Fruit fly (Drosophila melanogaster) whole organism, embryonic: ENCODE results near the gene Nct.

Experiments used
- CG10462 ChIP-seq: fragments of 200-800 bp; sonication (Bioruptor generic); optimal IDR thresholded peaks from 2 replicates; lab custom pipeline; 2016; ENCODE audit warnings: missing biosample characterization, missing genetic modification characterization
- CG10654 ChIP-seq: fragments of 200-800 bp; sonication (Bioruptor generic); optimal IDR thresholded peaks from 2 replicates; lab custom pipeline; 2016; ENCODE audit warnings: missing biosample characterization, missing genetic modification characterization
- CG10959 ChIP-seq: fragments of 200-800 bp; sonication (Bioruptor generic); IDR thresholded peaks from 2 replicates; pipeline ENCODE4 v1.3.6; 2022; ENCODE audit warnings: missing biosample characterization, missing genetic modification characterization
- CG11695 ChIP-seq: fragments of 200-800 bp; sonication (Bioruptor generic); IDR thresholded peaks from 3 replicates; pipeline ENCODE4 v1.3.6; 2022; ENCODE audit warnings: missing biosample characterization, missing genetic modification characterization
- CG14441 ChIP-seq: fragments of 200-800 bp; sonication (Bioruptor generic); IDR thresholded peaks from 2 replicates; pipeline ENCODE4 v1.3.6; 2022; ENCODE audit warnings: missing biosample characterization, missing genetic modification characterization
- CG14667 ChIP-seq: fragments of 200-800 bp; sonication (Bioruptor generic); IDR thresholded peaks from 2 replicates; pipeline ENCODE4 v1.3.6; 2022; ENCODE audit warnings: missing biosample characterization, missing genetic modification characterization
- CG15073 ChIP-seq: fragments of 200-800 bp; sonication (Bioruptor generic); optimal IDR thresholded peaks from 2 replicates; lab custom pipeline; 2016; ENCODE audit warnings: missing biosample characterization, missing genetic modification characterization
- CG15514 ChIP-seq: fragments of 200-800 bp; sonication (Bioruptor generic); optimal IDR thresholded peaks from 3 replicates; lab custom pipeline; 2017; ENCODE audit warnings: missing biosample characterization, missing genetic modification characterization, mild to moderate bottlenecking, moderate library complexity, missing genetic modification reagents
- CG1602 ChIP-seq: fragments of 200-800 bp; sonication (Bioruptor generic); optimal IDR thresholded peaks from 3 replicates; lab custom pipeline; 2016; ENCODE audit warnings: missing biosample characterization, missing genetic modification characterization
- CG17612 ChIP-seq: fragments of 200-800 bp; sonication (Bioruptor generic); IDR thresholded peaks from 2 replicates; pipeline ENCODE4 v1.3.6; 2022; ENCODE audit warnings: missing biosample characterization, missing genetic modification characterization
- CG17829 ChIP-seq: fragments of 200-800 bp; optimal IDR thresholded peaks from 2 replicates; lab custom pipeline; 2019; ENCODE audit warnings: missing biosample characterization, mild to moderate bottlenecking, missing genetic modification characterization, moderate library complexity
- CG32532 ChIP-seq: fragments of 200-800 bp; sonication (Bioruptor generic); IDR thresholded peaks from 2 replicates; pipeline ENCODE4 v1.3.6; 2022; ENCODE audit warnings: missing biosample characterization, missing genetic modification characterization
- CG3847 ChIP-seq: fragments of 200-800 bp; sonication (Bioruptor generic); IDR thresholded peaks from 2 replicates; pipeline ENCODE4 v1.3.6; 2022; ENCODE audit warnings: missing biosample characterization, missing genetic modification characterization
- CG3995 ChIP-seq: fragments of 200-800 bp; sonication (Bioruptor generic); optimal IDR thresholded peaks from 3 replicates; lab custom pipeline; 2016; ENCODE audit warnings: missing biosample characterization, missing genetic modification characterization
- CG42726 ChIP-seq: fragments of 200-800 bp; sonication (Bioruptor generic); IDR thresholded peaks from 2 replicates; pipeline ENCODE4 v1.3.6; 2022; ENCODE audit warnings: missing biosample characterization, missing genetic modification characterization; ENCODE audit not compliant: partially characterized antibody
- CG4617 ChIP-seq: fragments of 200-800 bp; sonication (Bioruptor generic); optimal IDR thresholded peaks from 3 replicates; lab custom pipeline; 2016; ENCODE audit warnings: missing biosample characterization, missing genetic modification characterization, borderline replicate concordance
- CG7928 ChIP-seq: fragments of 200-800 bp; sonication (Bioruptor generic); optimal IDR thresholded peaks from 2 replicates; lab custom pipeline; 2017; ENCODE audit warnings: missing biosample characterization, mild to moderate bottlenecking, missing genetic modification characterization
- CG7963 ChIP-seq: fragments of 200-800 bp; sonication (Bioruptor generic); IDR thresholded peaks from 3 replicates; pipeline ENCODE4 v1.3.6; 2022; ENCODE audit warnings: missing biosample characterization, missing genetic modification characterization; ENCODE audit not compliant: partially characterized antibody
- CkIIα-i1 ChIP-seq: fragments of 200-800 bp; sonication (Bioruptor generic); IDR thresholded peaks from 2 replicates; pipeline ENCODE4 v1.3.6; 2022; ENCODE audit warnings: missing biosample characterization, missing genetic modification characterization
- CoRest ChIP-seq: fragments of 200-800 bp; sonication (Bioruptor generic); optimal IDR thresholded peaks from 3 replicates; lab custom pipeline; 2018; ENCODE audit warnings: missing biosample characterization, mild to moderate bottlenecking, missing genetic modification characterization, moderate library complexity
- Dip3 ChIP-seq: fragments of 200-800 bp; sonication (Bioruptor generic); optimal IDR thresholded peaks from 3 replicates; lab custom pipeline; 2016; ENCODE audit warnings: missing biosample characterization, missing genetic modification characterization
- Dll ChIP-seq: fragments of 200-800 bp; sonication (Bioruptor generic); IDR thresholded peaks from 4 replicates; pipeline ENCODE4 v1.3.6; 2022; ENCODE audit warnings: missing biosample characterization, missing genetic modification characterization; ENCODE audit not compliant: partially characterized antibody
- Dp ChIP-seq: fragments of 200-800 bp; sonication (Bioruptor generic); optimal IDR thresholded peaks from 2 replicates; lab custom pipeline; 2018; ENCODE audit warnings: missing biosample characterization, mild to moderate bottlenecking, missing genetic modification characterization, moderate library complexity
- Dref ChIP-seq: fragments of 200-800 bp; sonication (Bioruptor generic); IDR thresholded peaks from 2 replicates; pipeline ENCODE4 v1.3.6; 2022; ENCODE audit warnings: missing biosample characterization, missing genetic modification characterization
- Oaz ChIP-seq: fragments of 200-800 bp; sonication (Bioruptor generic); IDR thresholded peaks from 2 replicates; pipeline ENCODE4 v1.3.6; 2022; ENCODE audit warnings: missing biosample characterization, missing genetic modification characterization
- Ptx1 ChIP-seq: fragments of 200-800 bp; sonication (Bioruptor generic); IDR thresholded peaks from 2 replicates; pipeline ENCODE4 v1.3.6; 2022; ENCODE audit warnings: missing biosample characterization, missing genetic modification characterization
- Rfx ChIP-seq: fragments of 200-800 bp; sonication (Bioruptor generic); IDR thresholded peaks from 2 replicates; pipeline ENCODE4 v1.3.6; 2022; ENCODE audit warnings: missing biosample characterization, missing genetic modification characterization
- Sry-β ChIP-seq: fragments of 200-800 bp; sonication (Bioruptor generic); optimal IDR thresholded peaks from 2 replicates; lab custom pipeline; 2018; ENCODE audit warnings: missing biosample characterization, mild to moderate bottlenecking, missing genetic modification characterization, moderate library complexity
- amos ChIP-seq: fragments of 200-800 bp; sonication (Bioruptor generic); IDR thresholded peaks from 2 replicates; pipeline ENCODE4 v1.3.6; 2022; ENCODE audit warnings: missing biosample characterization, missing genetic modification characterization; ENCODE audit not compliant: partially characterized antibody
- bcd ChIP-seq: fragments of 200-800 bp; sonication (Bioruptor generic); optimal IDR thresholded peaks from 2 replicates; lab custom pipeline; 2017; ENCODE audit warnings: missing biosample characterization, mild to moderate bottlenecking, missing genetic modification characterization
- da ChIP-seq: fragments of 200-800 bp; sonication (Bioruptor generic); optimal IDR thresholded peaks from 2 replicates; lab custom pipeline; 2016; ENCODE audit warnings: missing biosample characterization, missing genetic modification characterization
- dmrt11E ChIP-seq: fragments of 200-800 bp; sonication (Bioruptor generic); optimal IDR thresholded peaks from 3 replicates; lab custom pipeline; 2018; ENCODE audit warnings: missing biosample characterization, mild to moderate bottlenecking, missing genetic modification characterization, moderate library complexity
- dysf ChIP-seq: fragments of 200-800 bp; sonication (Bioruptor generic); IDR thresholded peaks from 3 replicates; pipeline ENCODE4 v1.3.6; 2022; ENCODE audit warnings: missing biosample characterization, missing genetic modification characterization
- lola ChIP-seq, 3 experiments: fragments of >200 bp in 2 of 3; fragments of 200-800 bp in 1 of 3; sonication (Bioruptor generic) in 1 of 3; optimal IDR thresholded peaks; 2 replicates each; lab custom pipeline; 2017 to 2019; ENCODE audit warnings: missing biosample characterization in 3 of 3, missing genetic modification characterization in 3 of 3, mild to moderate bottlenecking in 1 of 3, moderate library complexity in 1 of 3
- mld ChIP-seq: fragments of 200-800 bp; sonication (Bioruptor generic); IDR thresholded peaks from 3 replicates; pipeline ENCODE4 v1.3.6; 2022; ENCODE audit warnings: missing biosample characterization, missing genetic modification characterization; ENCODE audit not compliant: partially characterized antibody
- nau ChIP-seq: fragments of 200-800 bp; sonication (Bioruptor generic); optimal IDR thresholded peaks from 3 replicates; lab custom pipeline; 2017; ENCODE audit warnings: missing biosample characterization, mild to moderate bottlenecking, missing genetic modification characterization, missing genetic modification reagents
- nerfin-2 ChIP-seq: fragments of 200-800 bp; sonication (Bioruptor generic); IDR thresholded peaks from 2 replicates; pipeline ENCODE4 v1.3.6; 2022; ENCODE audit warnings: missing biosample characterization, missing genetic modification characterization; ENCODE audit not compliant: partially characterized antibody
- nmo ChIP-seq: fragments of 200-800 bp; sonication (Bioruptor generic); optimal IDR thresholded peaks from 2 replicates; lab custom pipeline; 2018; ENCODE audit warnings: missing biosample characterization, mild to moderate bottlenecking, missing genetic modification characterization, moderate library complexity
- org-1 ChIP-seq: fragments of 200-800 bp; sonication (Bioruptor generic); optimal IDR thresholded peaks from 2 replicates; lab custom pipeline; 2017; ENCODE audit warnings: missing biosample characterization, missing genetic modification characterization
- otp ChIP-seq: fragments of 200-800 bp; sonication (Bioruptor generic); IDR thresholded peaks from 3 replicates; pipeline ENCODE4, ENCODE4 v1.3.6; 2022; ENCODE audit warnings: missing biosample characterization, missing genetic modification characterization
- pzg ChIP-seq: fragments of 200-800 bp; sonication (Bioruptor generic); optimal IDR thresholded peaks from 3 replicates; lab custom pipeline; 2018; ENCODE audit warnings: missing biosample characterization, mild to moderate bottlenecking, missing genetic modification characterization, moderate library complexity
- sisA ChIP-seq: fragments of 200-800 bp; sonication (Bioruptor generic); IDR thresholded peaks from 2 replicates; pipeline ENCODE4 v1.3.6; 2022; ENCODE audit warnings: missing biosample characterization, missing genetic modification characterization
- slou ChIP-seq: fragments of 200-800 bp; sonication (Bioruptor generic); optimal IDR thresholded peaks from 3 replicates; lab custom pipeline; 2016; ENCODE audit warnings: missing biosample characterization, missing genetic modification characterization
- ssp ChIP-seq: fragments of 200-800 bp; sonication (Bioruptor generic); IDR thresholded peaks from 2 replicates; pipeline ENCODE4 v1.3.6; 2022; ENCODE audit warnings: missing biosample characterization, missing genetic modification characterization
- tgo ChIP-seq: fragments of 200-800 bp; sonication (Bioruptor generic); IDR thresholded peaks from 3 replicates; pipeline ENCODE4 v1.3.6; 2022; ENCODE audit warnings: missing biosample characterization, missing genetic modification characterization
- trh ChIP-seq: fragments of 200-800 bp; sonication (Bioruptor generic); optimal IDR thresholded peaks from 2 replicates; lab custom pipeline; 2016; ENCODE audit warnings: missing biosample characterization, missing genetic modification characterization
- tup ChIP-seq: fragments of 200-800 bp; sonication (Bioruptor generic); optimal IDR thresholded peaks from 2 replicates; lab custom pipeline; 2016; ENCODE audit warnings: missing biosample characterization, mild to moderate bottlenecking, missing genetic modification characterization, moderate library complexity
- zfh2 ChIP-seq: fragments of 200-800 bp; sonication (Bioruptor generic); optimal IDR thresholded peaks from 2 replicates; lab custom pipeline; 2016; ENCODE audit warnings: missing biosample characterization, missing genetic modification characterization

The Nct gene

DNA sequence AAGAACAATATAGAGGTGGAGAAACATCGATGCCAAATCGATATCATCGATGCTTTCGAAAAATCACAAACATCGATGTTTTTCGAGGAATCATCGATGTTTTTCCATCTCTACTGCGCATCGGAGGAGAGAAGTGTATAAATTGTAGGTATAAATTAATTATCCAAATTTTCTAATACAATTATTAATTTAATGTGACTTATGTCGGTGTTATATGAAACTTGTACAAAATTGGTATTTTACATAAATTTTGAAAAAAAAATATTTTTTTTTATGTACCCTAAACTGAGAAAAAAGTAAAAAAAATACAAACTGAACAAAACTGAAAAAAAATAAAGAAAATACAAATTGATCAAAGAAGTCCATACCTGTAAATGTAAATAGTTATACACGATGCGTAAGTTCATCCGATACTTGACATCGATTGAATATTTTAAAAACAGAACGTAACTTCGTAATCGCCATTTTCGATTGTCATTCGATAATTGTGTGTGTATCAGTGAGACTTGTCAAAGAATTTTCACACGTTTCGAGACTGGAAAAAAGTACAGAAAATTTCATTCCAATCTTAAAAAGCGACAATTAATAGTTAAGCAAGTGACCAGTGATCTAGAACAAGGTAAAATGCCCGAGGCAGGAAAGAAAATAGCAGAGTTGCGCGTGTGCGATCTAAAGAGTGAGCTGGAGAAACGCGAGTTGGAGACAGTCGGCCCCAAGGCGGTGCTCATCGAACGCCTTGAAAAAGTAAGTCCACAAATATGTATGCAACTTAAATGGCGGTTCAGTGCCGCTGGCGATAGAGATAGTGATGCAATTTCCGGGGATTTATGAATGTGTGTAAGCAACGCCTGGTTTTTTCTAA, 34.2 kb upstream of the Nct start, which contains the start of the genes CG5808 and Saf-B (continued):
- TF ChIP-seq CG15073 (GFP tag; lab: Kevin White, UChicago) (no peak), tup (no peak), Rfx (GFP tag; lab: Robert Waterston, UW) (peak; percentile 53; the same call in 1 of the 2 replicates), mld (GFP tag; lab: Robert Waterston, UW) (peak; percentile 50; the same call in 2 of the 3 replicates), CG4617 (GFP tag; lab: Kevin White, UChicago) (peak; percentile 39), CG11695 (GFP tag; lab: Robert Waterston, UW) (0 out of 3 replicates have a peak, but pooled peaks have one; percentile 28), Dref (peak; percentile 82), CG42726 (GFP tag; lab: Robert Waterston, UW) (0 out of 2 replicates have a peak, but pooled peaks have one; percentile 32), CoRest (peak; percentile 65), CG14667 (GFP tag; lab: Robert Waterston, UW) (peak; percentile 38; the same call in 1 of the 2 replicates), da (GFP tag; lab: Kevin White, UChicago) (no peak), CG32532 (peak; percentile 36), Dip3 (GFP tag; lab: Kevin White, UChicago) (no peak), ssp (GFP tag; lab: Robert Waterston, UW) (peak; percentile 66), CG7928 (GFP tag; lab: Kevin White, UChicago) (peak; percentile 18), nerfin-2 (GFP tag; lab: Robert Waterston, UW) (peak; percentile 86), CG7963 (peak; percentile 81), nau (GFP tag; lab: Kevin White, UChicago) (no peak), CkIIα-i1 (GFP tag; lab: Robert Waterston, UW) (peak; percentile 72), CG17612 (no peak), CG10654 (GFP tag; lab: Kevin White, UChicago) (peak; percentile 60), trh (GFP tag; lab: Kevin White, UChicago) (no peak), Dll (peak; percentile 84), slou (GFP tag; lab: Kevin White, UChicago) (no peak), Dp (GFP tag; lab: Kevin White, UChicago) (peak; percentile 18), CG15514 (peak; percentile 41), bcd (GFP tag; lab: Kevin White, UChicago) (peak; percentile 23), CG3995 (GFP tag; lab: Kevin White, UChicago) (peak; percentile 54), pzg (GFP tag; lab: Kevin White, UChicago) (peak; percentile 29), org-1 (GFP tag; lab: Kevin White, UChicago) (no peak), lola (GFP tag; optimal IDR thresholded peaks at IDR 0.05; lab: Kevin White, UChicago) (peak in 1 of 3 experiments; percentile 60), Sry-β (peak; percentile 10), tgo (GFP tag; lab: Robert Waterston, UW) (peak; percentile 63), Ptx1 (peak; percentile 81), dmrt11E (tag; lab: Kevin White, UChicago) (peak; percentile 29), dysf (peak; percentile 50; the same call in 2 of the 3 replicates), CG14441 (GFP tag; lab: Robert Waterston, UW) (peak; percentile 43; the same call in 1 of the 2 replicates), zfh2 (GFP tag; lab: Kevin White, UChicago) (peak; percentile 31), nmo (GFP tag; lab: Kevin White, UChicago) (peak; percentile 85), CG17829 (tag; lab: Kevin White, UChicago) (peak; percentile 71), sisA (0 out of 2 replicates have a peak, but pooled peaks have one; percentile 12), Oaz (GFP tag; lab: Robert Waterston, UW) (no peak), CG3847 (peak; percentile 41; the same call in 1 of the 2 replicates), CG10959 (GFP tag; lab: Robert Waterston, UW) (no peak), otp (no peak), CG10462 (GFP tag; lab: Kevin White, UChicago) (no peak), CG1602 (GFP tag; lab: Kevin White, UChicago) (peak; percentile 17), amos (GFP tag; lab: Robert Waterston, UW) (peak; percentile 76)
